Fruit fly (Drosophila melanogaster) Kc167 (cell line): ENCODE measurements around the gene polo.

ENCODE experiments used
- Myc ChIP-seq: fragments of >200 bp; optimal IDR thresholded peaks from 2 replicates; lab custom pipeline; 2017; ENCODE audit warnings: missing external identifiers
- Sin3A ChIP-seq: fragments of >200 bp; optimal IDR thresholded peaks from 2 replicates; lab custom pipeline; 2018; ENCODE audit warnings: missing external identifiers
- h ChIP-seq: fragments of >200 bp; optimal IDR thresholded peaks from 3 replicates; lab custom pipeline; 2018; ENCODE audit warnings: missing external identifiers
- insv ChIP-seq: fragments of >200 bp; optimal IDR thresholded peaks from 3 replicates; lab custom pipeline; 2018; ENCODE audit warnings: missing external identifiers
- psq ChIP-seq: fragments of >200 bp; optimal IDR thresholded peaks from 2 replicates; lab custom pipeline; 2017; ENCODE audit warnings: missing external identifiers
- ttk ChIP-seq: sonication (Bioruptor generic); optimal IDR thresholded peaks from 2 replicates; lab custom pipeline; 2017; ENCODE audit warnings: missing external identifiers

- no peak for TF ChIP-seq h (lab: Kevin White, UChicago)
- no peak for TF ChIP-seq Myc (lab: Kevin White, UChicago)
- no peak for TF ChIP-seq insv (lab: Kevin White, UChicago)
- no peak for TF ChIP-seq ttk (lab: Kevin White, UChicago)
- no peak for TF ChIP-seq Sin3A (lab: Kevin White, UChicago)
- TF ChIP-seq psq: no peak
Measured at dm6 chr3L:20275886-20276285, 33.6 kb upstream of the polo start.
